Worm (Caenorhabditis elegans): Measurements from ENCODE around the gene C51E3.10.

DNA sequence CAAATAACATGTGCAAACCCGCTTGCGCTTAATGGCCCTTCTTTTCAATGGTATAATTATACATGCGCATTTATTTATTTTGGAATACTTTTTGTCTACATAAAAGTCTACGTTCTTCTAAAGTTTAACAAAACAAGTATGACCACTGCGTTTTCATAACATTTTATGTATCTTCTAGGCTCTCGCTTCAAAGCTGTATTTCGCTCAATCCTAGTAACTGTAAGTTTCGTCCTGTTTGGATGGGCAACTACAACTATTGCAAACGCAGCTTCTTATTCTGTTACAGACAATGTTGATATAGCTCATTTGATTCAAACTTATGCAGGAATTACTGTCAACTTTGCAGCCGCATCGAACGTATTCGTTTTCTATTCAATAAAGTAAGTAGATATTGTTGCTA is 11.2 kb downstream of the C51E3.10 start, which contains the start of gene srsx-27:
- TF ChIP-seq hnd-1 (tag; optimal IDR thresholded peaks at IDR 0.05) (no peak), ama-1 (optimal IDR thresholded peaks at IDR 0.05) (no peak), ceh-13 (GFP tag; optimal IDR thresholded peaks at IDR 0.05) (no peak), hmbx-1 (tag; optimal IDR thresholded peaks at IDR 0.05) (no peak), flt-1 (GFP tag; IDR thresholded peaks at IDR 0.05) (no peak), sea-1 (GFP tag; conservative IDR thresholded peaks at IDR 0.05) (no peak), ets-7 (tag; optimal IDR thresholded peaks at IDR 0.05) (no peak), tra-4 (tag; optimal IDR thresholded peaks at IDR 0.05) (no peak), hmg-4 (GFP tag; optimal IDR thresholded peaks at IDR 0.05) (no peak), tbx-11 (GFP tag; IDR thresholded peaks at IDR 0.05) (no peak), aly-1 (tag; optimal IDR thresholded peaks at IDR 0.05) (no peak), pes-1 (GFP tag; IDR thresholded peaks at IDR 0.05) (no peak), scrt-1 (GFP tag; IDR thresholded peaks at IDR 0.05) (no peak)
